Worm (Caenorhabditis elegans) whole organism, mixed stage, embryonic: Measurements from ENCODE around the gene C09G9.1.

Experiments
- elt-1 ChIP-seq: sonication (generic microtip); optimal IDR thresholded peaks from 2 replicates; lab custom pipeline; 2017; ENCODE audit warnings: missing genetic modification characterization, mild to moderate bottlenecking, missing compliant biosample characterization, antibody characterized with exemption, moderate library complexity, borderline replicate concordance; ENCODE audit not compliant: insufficient read depth
- lin-13 ChIP-seq: fragments of 150-350 bp; optimal IDR thresholded peaks from 2 replicates; lab custom pipeline; 2014; ENCODE audit warnings: missing biosample characterization, missing genetic modification characterization
- lsy-2 ChIP-seq: fragments of 150-350 bp; optimal IDR thresholded peaks from 2 replicates; lab custom pipeline; 2014; ENCODE audit warnings: missing biosample characterization, missing genetic modification characterization
- mep-1 ChIP-seq: fragments of 150-350 bp; optimal IDR thresholded peaks from 2 replicates; lab custom pipeline; 2017; ENCODE audit warnings: missing biosample characterization, missing genetic modification reagents, missing genetic modification characterization, inconsistent platforms
- nhr-237 ChIP-seq: fragments of 150-350 bp; optimal IDR thresholded peaks from 2 replicates; lab custom pipeline; 2014; ENCODE audit warnings: missing biosample characterization, missing genetic modification characterization
- nhr-28 ChIP-seq: fragments of 150-350 bp; optimal IDR thresholded peaks from 2 replicates; lab custom pipeline; 2014; ENCODE audit warnings: missing biosample characterization, missing genetic modification characterization
- nhr-76 ChIP-seq: sonication (generic microtip); optimal IDR thresholded peaks from 2 replicates; lab custom pipeline; 2017; ENCODE audit warnings: missing biosample characterization, missing genetic modification characterization
- pha-4 ChIP-seq: fragments of 150-350 bp; optimal IDR thresholded peaks from 2 replicates; lab custom pipeline; 2018; ENCODE audit warnings: missing biosample characterization, missing genetic modification reagents, missing genetic modification characterization
- sem-2 ChIP-seq: fragments of 200-800 bp; sonication (Bioruptor generic); optimal IDR thresholded peaks from 2 replicates; lab custom pipeline; 2018; ENCODE audit warnings: mild to moderate bottlenecking, missing genetic modification characterization, missing compliant biosample characterization
- sptf-1 ChIP-seq: sonication (generic microtip); optimal IDR thresholded peaks from 2 replicates; lab custom pipeline; 2017; ENCODE audit warnings: mild to moderate bottlenecking, missing genetic modification characterization, moderate library complexity, missing compliant biosample characterization
- unc-39 ChIP-seq: fragments of 150-350 bp; optimal IDR thresholded peaks from 2 replicates; lab custom pipeline; 2014; ENCODE audit warnings: missing biosample characterization, missing genetic modification characterization
- unc-62 ChIP-seq: fragments of 150-350 bp; optimal IDR thresholded peaks from 2 replicates; lab custom pipeline; 2014; ENCODE audit warnings: missing biosample characterization, missing genetic modification reagents, missing genetic modification characterization
- ztf-11 ChIP-seq: fragments of 150-350 bp; optimal IDR thresholded peaks from 2 replicates; lab custom pipeline; 2014; ENCODE audit warnings: missing biosample characterization, missing genetic modification characterization

ce11 chrIV:8864672-8865071 is 613 bp downstream of the C09G9.1 start:
- TF ChIP-seq ztf-11 (tag; lab: Kevin White, UChicago) (no peak), unc-62 (GFP tag; lab: Kevin White, UChicago) (no peak), nhr-28 (no peak), sptf-1 (tag; lab: Kevin White, UChicago) (no peak), mep-1 (tag; lab: Kevin White, UChicago) (no peak), unc-39 (tag; lab: Kevin White, UChicago) (no peak), nhr-237 (tag; lab: Kevin White, UChicago) (no peak), nhr-76 (tag; lab: Kevin White, UChicago) (no peak), lin-13 (tag; lab: Kevin White, UChicago) (no peak), elt-1 (tag; lab: Kevin White, UChicago) (no peak), lsy-2 (tag; lab: Kevin White, UChicago) (no peak), sem-2 (GFP tag; lab: Kevin White, UChicago) (no peak), pha-4 (no peak)
